Fruit fly (Drosophila melanogaster) whole organism, embryonic: ENCODE measurements around the gene Trmt6.
A peak's percentile ranks its signal among the peaks of the same experiment; 100 is the strongest.

ENCODE experiments used
- CG10209 ChIP-seq: fragments of 200-800 bp; sonication (Bioruptor generic); optimal IDR thresholded peaks from 3 replicates; lab custom pipeline; 2017; ENCODE audit warnings: missing biosample characterization, mild to moderate bottlenecking, missing genetic modification characterization, missing genetic modification reagents
- CG10274 ChIP-seq: fragments of 200-800 bp; sonication (Bioruptor generic); optimal IDR thresholded peaks from 3 replicates; lab custom pipeline; 2017; ENCODE audit warnings: missing biosample characterization, mild to moderate bottlenecking, missing genetic modification characterization
- CG11504 ChIP-seq: fragments of 200-800 bp; sonication (Bioruptor generic); optimal IDR thresholded peaks from 3 replicates; lab custom pipeline; 2019; ENCODE audit warnings: missing biosample characterization, mild to moderate bottlenecking, missing genetic modification characterization, moderate library complexity
- CG11695 ChIP-seq: fragments of 200-800 bp; sonication (Bioruptor generic); IDR thresholded peaks from 3 replicates; pipeline ENCODE4 v1.3.6; 2022; ENCODE audit warnings: missing biosample characterization, missing genetic modification characterization
- CG12299 ChIP-seq: fragments of 200-800 bp; sonication (Bioruptor generic); optimal IDR thresholded peaks from 2 replicates; lab custom pipeline; 2018; ENCODE audit warnings: missing biosample characterization, mild to moderate bottlenecking, missing genetic modification characterization
- CG13123 ChIP-seq: fragments of 200-800 bp; sonication (Bioruptor generic); optimal IDR thresholded peaks from 2 replicates; lab custom pipeline; 2016; ENCODE audit warnings: missing biosample characterization, missing genetic modification characterization
- CG13424 ChIP-seq: fragments of 200-800 bp; sonication (Bioruptor generic); optimal IDR thresholded peaks from 2 replicates; lab custom pipeline; 2019; ENCODE audit warnings: missing biosample characterization, mild to moderate bottlenecking, missing genetic modification characterization, moderate library complexity
- CG13624 ChIP-seq: fragments of 200-800 bp; sonication (Bioruptor generic); optimal IDR thresholded peaks from 2 replicates; lab custom pipeline; 2016; ENCODE audit warnings: missing biosample characterization, missing genetic modification characterization
- CG16779 ChIP-seq: fragments of 200-800 bp; sonication (Bioruptor generic); IDR thresholded peaks from 2 replicates; pipeline ENCODE4 v1.3.6; 2022; ENCODE audit warnings: missing biosample characterization, missing genetic modification characterization
- CG17802 ChIP-seq: fragments of 200-800 bp; sonication (Bioruptor generic); optimal IDR thresholded peaks from 2 replicates; lab custom pipeline; 2018; ENCODE audit warnings: missing biosample characterization, mild to moderate bottlenecking, missing genetic modification characterization, moderate library complexity
- CG17829 ChIP-seq: fragments of 200-800 bp; optimal IDR thresholded peaks from 2 replicates; lab custom pipeline; 2019; ENCODE audit warnings: missing biosample characterization, mild to moderate bottlenecking, missing genetic modification characterization, moderate library complexity
- CG2678 ChIP-seq: fragments of 200-800 bp; sonication (Bioruptor generic); optimal IDR thresholded peaks from 3 replicates; lab custom pipeline; 2019; ENCODE audit warnings: missing biosample characterization, mild to moderate bottlenecking, missing genetic modification characterization, moderate library complexity
- CG32767 ChIP-seq: fragments of 200-800 bp; sonication (Bioruptor generic); IDR thresholded peaks from 2 replicates; pipeline ENCODE4 v1.3.6; 2022; ENCODE audit warnings: missing biosample characterization, missing genetic modification characterization
- CG3281 ChIP-seq: fragments of 200-800 bp; sonication (Bioruptor generic); optimal IDR thresholded peaks from 3 replicates; lab custom pipeline; 2017; ENCODE audit warnings: missing biosample characterization, mild to moderate bottlenecking, missing genetic modification characterization
- CG33557 ChIP-seq: fragments of 200-800 bp; sonication (Bioruptor generic); optimal IDR thresholded peaks from 2 replicates; lab custom pipeline; 2019; ENCODE audit warnings: missing biosample characterization, mild to moderate bottlenecking, missing genetic modification characterization, moderate library complexity
- CG4328 ChIP-seq: fragments of 200-800 bp; sonication (Bioruptor generic); optimal IDR thresholded peaks from 3 replicates; lab custom pipeline; 2017; ENCODE audit warnings: missing biosample characterization, missing genetic modification reagents, missing genetic modification characterization
- CG4424 ChIP-seq: fragments of 200-800 bp; sonication (Bioruptor generic); optimal IDR thresholded peaks from 3 replicates; lab custom pipeline; 2016; ENCODE audit warnings: missing biosample characterization, missing genetic modification characterization
- CG7745 ChIP-seq: fragments of 200-800 bp; sonication (Bioruptor generic); optimal IDR thresholded peaks from 2 replicates; lab custom pipeline; 2018; ENCODE audit warnings: missing biosample characterization, mild to moderate bottlenecking, missing genetic modification characterization, moderate library complexity
- CG7786 ChIP-seq: fragments of 200-800 bp; sonication (Bioruptor generic); optimal IDR thresholded peaks from 2 replicates; lab custom pipeline; 2016; ENCODE audit warnings: missing biosample characterization, missing genetic modification characterization
- CG8924 ChIP-seq: fragments of 200-800 bp; optimal IDR thresholded peaks from 3 replicates; lab custom pipeline; 2019; ENCODE audit warnings: missing biosample characterization, mild to moderate bottlenecking, missing genetic modification characterization, moderate library complexity
- CG8944 ChIP-seq: fragments of 200-800 bp; sonication (Bioruptor generic); optimal IDR thresholded peaks from 3 replicates; lab custom pipeline; 2016; ENCODE audit warnings: missing biosample characterization, missing genetic modification characterization
- CrebB ChIP-seq: fragments of 200-800 bp; sonication (Bioruptor generic); optimal IDR thresholded peaks from 3 replicates; lab custom pipeline; 2018; ENCODE audit warnings: missing biosample characterization, mild to moderate bottlenecking, missing genetic modification characterization
- Deaf1 ChIP-seq: fragments of 200-800 bp; optimal IDR thresholded peaks from 3 replicates; lab custom pipeline; 2019; ENCODE audit warnings: missing biosample characterization, mild to moderate bottlenecking, missing genetic modification characterization, moderate library complexity
- Dek ChIP-seq: fragments of 200-800 bp; sonication (Bioruptor generic); optimal IDR thresholded peaks from 3 replicates; lab custom pipeline; 2019; ENCODE audit warnings: missing biosample characterization, mild to moderate bottlenecking, missing genetic modification characterization, moderate library complexity
- E2f2 ChIP-seq: fragments of 200-800 bp; sonication (Bioruptor generic); IDR thresholded peaks from 2 replicates; pipeline ENCODE4 v1.3.6; 2022; ENCODE audit warnings: missing biosample characterization, missing genetic modification characterization
- Fer2 ChIP-seq: fragments of 200-800 bp; sonication (Bioruptor generic); optimal IDR thresholded peaks from 2 replicates; lab custom pipeline; 2018; ENCODE audit warnings: missing biosample characterization, mild to moderate bottlenecking, missing genetic modification characterization, moderate library complexity
- GATAe ChIP-seq: fragments of 200-800 bp; sonication (Bioruptor generic); conservative IDR thresholded peaks from 2 replicates; pipeline ENCODE4 v1.3.6; 2022; ENCODE audit warnings: missing biosample characterization, missing genetic modification characterization
- Gug ChIP-seq: fragments of 200-800 bp; sonication (Bioruptor generic); IDR thresholded peaks from 4 replicates; pipeline ENCODE4 v1.3.6; 2022; ENCODE audit warnings: missing biosample characterization, missing genetic modification characterization
- H2.0 ChIP-seq: fragments of 200-800 bp; sonication (Bioruptor generic); IDR thresholded peaks from 2 replicates; pipeline ENCODE4 v1.3.6; 2022; ENCODE audit warnings: missing biosample characterization, missing genetic modification characterization
- HLH54F ChIP-seq: fragments of 200-800 bp; sonication (Bioruptor generic); optimal IDR thresholded peaks from 3 replicates; lab custom pipeline; 2016; ENCODE audit warnings: missing biosample characterization, missing genetic modification characterization
- HmgZ ChIP-seq: fragments of 200-800 bp; sonication (Bioruptor generic); optimal IDR thresholded peaks from 2 replicates; lab custom pipeline; 2018; ENCODE audit warnings: missing biosample characterization, mild to moderate bottlenecking, missing genetic modification characterization
- Mad ChIP-seq: fragments of 200-800 bp; sonication (Bioruptor generic); optimal IDR thresholded peaks from 2 replicates; lab custom pipeline; 2016; ENCODE audit warnings: missing biosample characterization, missing genetic modification characterization
- NK7.1 ChIP-seq: fragments of 200-800 bp; sonication (Bioruptor generic); optimal IDR thresholded peaks from 3 replicates; lab custom pipeline; 2016; ENCODE audit warnings: missing biosample characterization, missing genetic modification characterization
- Optix ChIP-seq: fragments of 200-800 bp; sonication (Bioruptor generic); IDR thresholded peaks from 3 replicates; pipeline ENCODE4 v1.3.6; 2022; ENCODE audit warnings: missing biosample characterization, missing genetic modification characterization
- Poxn ChIP-seq: fragments of 200-800 bp; sonication (Bioruptor generic); IDR thresholded peaks from 2 replicates; pipeline ENCODE4 v1.3.6; 2022; ENCODE audit warnings: missing biosample characterization, missing genetic modification characterization
- Sin3A ChIP-seq: fragments of >200 bp; optimal IDR thresholded peaks from 2 replicates; lab custom pipeline; 2018
- ase ChIP-seq: fragments of 200-800 bp; sonication (Bioruptor generic); IDR thresholded peaks from 3 replicates; pipeline ENCODE4 v1.3.6; 2022; ENCODE audit warnings: missing biosample characterization, missing genetic modification characterization
- ato ChIP-seq: fragments of 200-800 bp; sonication (Bioruptor generic); IDR thresholded peaks from 2 replicates; pipeline ENCODE4 v1.3.6; 2022; ENCODE audit warnings: missing biosample characterization, missing genetic modification characterization; ENCODE audit not compliant: partially characterized antibody
- btn ChIP-seq: fragments of 200-800 bp; sonication (Bioruptor generic); optimal IDR thresholded peaks from 2 replicates; lab custom pipeline; 2016; ENCODE audit warnings: missing biosample characterization, missing genetic modification characterization
- dpn ChIP-seq, 2 experiments: fragments of 200-800 bp; sonication (Bioruptor generic); optimal IDR thresholded peaks; 3 replicates each; lab custom pipeline; 2016; ENCODE audit warnings: missing biosample characterization in 2 of 2, missing genetic modification characterization in 2 of 2
- emc ChIP-seq: fragments of 200-800 bp; sonication (Bioruptor generic); optimal IDR thresholded peaks from 2 replicates; lab custom pipeline; 2016; ENCODE audit warnings: missing biosample characterization, missing genetic modification characterization
- gro ChIP-seq: fragments of 200-800 bp; sonication (Bioruptor generic); optimal IDR thresholded peaks from 2 replicates; lab custom pipeline; 2016; ENCODE audit warnings: missing biosample characterization, missing genetic modification characterization
- h ChIP-seq: fragments of >200 bp; optimal IDR thresholded peaks from 2 replicates; lab custom pipeline; 2017
- luna ChIP-seq: fragments of 200-800 bp; sonication (Bioruptor generic); optimal IDR thresholded peaks from 2 replicates; lab custom pipeline; 2016; ENCODE audit warnings: missing biosample characterization, missing genetic modification characterization
- org-1 ChIP-seq: fragments of 200-800 bp; sonication (Bioruptor generic); optimal IDR thresholded peaks from 2 replicates; lab custom pipeline; 2017; ENCODE audit warnings: missing biosample characterization, missing genetic modification characterization
- pita ChIP-seq: fragments of 200-800 bp; sonication (Bioruptor generic); optimal IDR thresholded peaks from 2 replicates; lab custom pipeline; 2017; ENCODE audit warnings: missing biosample characterization, mild to moderate bottlenecking, missing genetic modification characterization
- pum ChIP-seq: fragments of 200-800 bp; sonication (Bioruptor generic); optimal IDR thresholded peaks from 2 replicates; lab custom pipeline; 2016; ENCODE audit warnings: missing biosample characterization, missing genetic modification characterization
- repo ChIP-seq: fragments of 200-800 bp; sonication (Bioruptor generic); optimal IDR thresholded peaks from 2 replicates; lab custom pipeline; 2016; ENCODE audit warnings: missing biosample characterization, missing genetic modification characterization
- tin ChIP-seq: fragments of 200-800 bp; sonication (Bioruptor generic); optimal IDR thresholded peaks from 3 replicates; lab custom pipeline; 2016; ENCODE audit warnings: missing biosample characterization, missing genetic modification characterization
- zfh1 ChIP-seq: fragments of 200-800 bp; sonication (Bioruptor generic); IDR thresholded peaks from 3 replicates; pipeline ENCODE4 v1.3.6; 2022; ENCODE audit warnings: missing biosample characterization, missing genetic modification characterization

Trmt6 gene

DNA sequence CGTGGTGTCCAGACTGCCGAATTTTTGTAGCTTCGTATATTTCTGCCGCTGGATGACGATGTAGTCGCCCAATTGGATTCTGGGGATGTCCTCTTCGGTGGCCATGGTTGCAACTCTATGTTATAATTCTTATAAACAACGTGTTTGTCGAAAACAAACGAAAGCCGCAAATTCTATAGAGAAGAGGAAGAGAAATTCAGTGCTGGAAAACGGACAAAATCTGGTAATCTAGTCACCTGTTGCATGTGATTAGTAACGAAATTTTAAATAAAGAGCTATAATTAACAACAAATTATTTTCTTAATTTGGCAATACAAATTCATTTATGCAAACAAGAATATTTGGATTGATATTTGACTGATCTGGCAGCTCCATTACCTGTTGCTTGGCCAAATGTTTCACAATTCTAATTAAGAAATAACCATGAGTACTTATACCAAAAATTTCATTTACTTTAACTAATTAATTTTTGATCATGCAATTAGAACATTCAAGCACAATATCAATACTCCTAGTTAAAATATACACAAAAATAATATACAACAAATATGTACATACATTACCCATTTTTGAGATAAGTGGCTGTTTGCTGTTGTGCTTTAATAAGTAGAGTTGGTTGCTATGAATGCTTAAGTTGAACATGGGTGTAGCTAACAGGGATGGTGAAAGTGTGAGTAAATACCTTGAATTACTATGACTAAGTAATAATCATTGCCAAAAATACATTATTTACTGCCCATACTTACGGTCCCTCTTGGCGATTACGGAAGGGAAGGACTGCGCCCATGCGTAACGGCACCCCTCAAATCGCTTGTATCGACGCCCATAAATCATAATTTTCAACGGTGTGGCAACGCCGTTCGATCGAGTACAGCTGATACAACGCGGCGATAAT, at the start of gene Trmt6, which contains the start of gene Ent2 (continued):
- TF ChIP-seq HmgZ = peak; percentile 97
- peak; percentile 95 for TF ChIP-seq gro
- peak; percentile 92 for TF ChIP-seq pum (GFP tag; lab: Kevin White, UChicago)
- TF ChIP-seq CG11504 (tag; lab: Kevin White, UChicago) = peak; percentile 93
- TF ChIP-seq tin = peak; percentile 97
- TF ChIP-seq Mad = peak; percentile 93
- peak; percentile 94 for TF ChIP-seq emc
- no peak for TF ChIP-seq CG7745 (tag; lab: Kevin White, UChicago)
- peak; percentile 94 for TF ChIP-seq CG4424
- peak; percentile 98 for TF ChIP-seq zfh1 (GFP tag; lab: Robert Waterston, UW)
- peak; percentile 70 for TF ChIP-seq Deaf1
- peak; percentile 79 for TF ChIP-seq E2f2
- peak; percentile 84 for TF ChIP-seq CG17802
- TF ChIP-seq H2.0 (GFP tag; lab: Robert Waterston, UW) = peak; percentile 97
- TF ChIP-seq CG8924 = peak; percentile 92
- TF ChIP-seq Optix (GFP tag; lab: Robert Waterston, UW) = peak; percentile 97
- peak; percentile 98 for TF ChIP-seq HLH54F (GFP tag; lab: Kevin White, UChicago)
- TF ChIP-seq CG16779 (GFP tag; lab: Robert Waterston, UW) = peak; percentile 97
- TF ChIP-seq CG3281 (GFP tag; lab: Kevin White, UChicago) = peak; percentile 93
- TF ChIP-seq btn = peak; percentile 91
- peak; percentile 92 for TF ChIP-seq luna (GFP tag; lab: Kevin White, UChicago)
- TF ChIP-seq CG12299 (tag; lab: Kevin White, UChicago) = peak; percentile 72
- TF ChIP-seq CG13123 = peak; percentile 86
- TF ChIP-seq ato = no peak
- TF ChIP-seq dpn (GFP tag; optimal IDR thresholded peaks at IDR 0.05; lab: Kevin White, UChicago) = peak; percentile 98
- TF ChIP-seq GATAe (GFP tag; lab: Robert Waterston, UW) = peak; percentile 96
- peak; percentile 96 for TF ChIP-seq CG8944
- no peak for TF ChIP-seq pita (GFP tag; lab: Kevin White, UChicago)
- peak; percentile 95 for TF ChIP-seq CG10209 (GFP tag; lab: Kevin White, UChicago)
- peak; percentile 87 for TF ChIP-seq Fer2 (tag; lab: Kevin White, UChicago)
- TF ChIP-seq CG32767 (GFP tag; lab: Robert Waterston, UW) = peak; percentile 95
- TF ChIP-seq ase (GFP tag; lab: Robert Waterston, UW) = peak; percentile 98
- peak; percentile 93 for TF ChIP-seq CG17829 (tag; lab: Kevin White, UChicago)
- no peak for TF ChIP-seq h (lab: Kevin White, UChicago)
- peak; percentile 89 for TF ChIP-seq NK7.1 (GFP tag; lab: Kevin White, UChicago)
- peak; percentile 95 for TF ChIP-seq CG11695 (GFP tag; lab: Robert Waterston, UW)
- TF ChIP-seq CG13424 (tag; lab: Kevin White, UChicago) = peak; percentile 90
- peak; percentile 94 for TF ChIP-seq Poxn (GFP tag; lab: Robert Waterston, UW)
- peak; percentile 96 for TF ChIP-seq CG2678 (tag; lab: Kevin White, UChicago)
- peak; percentile 90 for TF ChIP-seq Dek (tag; lab: Kevin White, UChicago)
- TF ChIP-seq org-1 (GFP tag; lab: Kevin White, UChicago) = peak; percentile 91
- TF ChIP-seq CG33557 = peak; percentile 54
- peak; percentile 80 for TF ChIP-seq CG4328
- TF ChIP-seq repo (GFP tag; lab: Kevin White, UChicago) = peak; percentile 93
- peak; percentile 2 for TF ChIP-seq Sin3A
- peak; percentile 96 for TF ChIP-seq CG13624 (GFP tag; lab: Kevin White, UChicago)
- TF ChIP-seq CG10274 (GFP tag; lab: Kevin White, UChicago) = peak; percentile 87
- TF ChIP-seq CrebB (tag; lab: Kevin White, UChicago) = peak; percentile 85
- peak; percentile 99 for TF ChIP-seq Gug
- TF ChIP-seq CG7786 (GFP tag; lab: Kevin White, UChicago) = peak; percentile 98
